Worm (Caenorhabditis elegans) whole organism, L4/young adult: ENCODE measurements around the gene aakg-3.

Experiments
- W03F9.2 ChIP-seq: fragments of 150-350 bp; optimal IDR thresholded peaks from 2 replicates; lab custom pipeline; 2014; ENCODE audit warnings: missing biosample characterization, missing genetic modification characterization
- dao-5 ChIP-seq: sonication (generic microtip); optimal IDR thresholded peaks from 2 replicates; lab custom pipeline; 2016; ENCODE audit warnings: missing genotype, missing genetic modification characterization, moderate library complexity, missing compliant biosample characterization
- him-1 ChIP-seq: sonication (generic microtip); optimal IDR thresholded peaks from 2 replicates; lab custom pipeline; 2016; ENCODE audit warnings: missing genotype, missing genetic modification reagents, missing genetic modification characterization, missing compliant biosample characterization

aakg-3 gene

ce11 chrX:2955628-2956027 is 20.6 kb upstream of the aakg-3 start:
- TF ChIP-seq W03F9.2 (tag; lab: Kevin White, UChicago) (no peak), him-1 (no peak), dao-5 (tag; lab: Kevin White, UChicago) (no peak)

- TF ChIP-seq dao-5 (tag; lab: Kevin White, UChicago) (no peak), him-1 (no peak), W03F9.2 (tag; lab: Kevin White, UChicago) (no peak)
These were observed 18.7 kb upstream of the aakg-3 start, which contains the start of gene gbb-1 for ce11 chrX:2957446-2957985. Gene gbb-1, plus strand, starts transcription at chrX:2957935.

ce11 chrX:2960703-2961102 is 15.5 kb upstream of the aakg-3 start:
- TF ChIP-seq him-1 (no peak), W03F9.2 (tag; lab: Kevin White, UChicago) (no peak), dao-5 (tag; lab: Kevin White, UChicago) (no peak)

ce11 chrX:2966252-2966651 is 10.0 kb upstream of the aakg-3 start:
- TF ChIP-seq dao-5 (tag; lab: Kevin White, UChicago) (no peak), him-1 (no peak), W03F9.2 (tag; lab: Kevin White, UChicago) (no peak)

ce11 chrX:2969447-2969989 is 6.7 kb upstream of the aakg-3 start:
- no peak for TF ChIP-seq dao-5 (tag; lab: Kevin White, UChicago)
- no peak for TF ChIP-seq him-1
- no peak for TF ChIP-seq W03F9.2 (tag; lab: Kevin White, UChicago)

DNA sequence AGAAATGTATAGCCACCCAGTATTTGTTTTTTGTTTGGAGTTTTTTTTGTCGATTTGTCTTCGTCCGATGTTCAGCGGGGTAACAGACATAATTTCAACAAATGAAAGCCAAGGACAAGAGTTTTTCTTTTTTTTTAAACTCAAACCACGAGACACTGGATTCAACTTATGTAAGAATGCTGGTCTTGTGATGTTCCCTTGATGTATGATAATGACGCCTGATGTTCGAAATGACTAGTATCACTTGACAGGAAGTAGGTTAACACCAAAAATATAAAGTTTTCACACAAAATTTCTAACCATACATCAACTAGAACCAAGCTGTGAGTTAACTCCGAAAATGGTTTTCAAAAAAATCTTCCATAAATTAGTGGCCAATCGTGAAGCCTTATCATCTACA is 6.0 kb upstream of the aakg-3 start:
- TF ChIP-seq him-1, result no peak
- TF ChIP-seq dao-5 (tag; lab: Kevin White, UChicago), result no peak
- TF ChIP-seq W03F9.2 (tag; lab: Kevin White, UChicago), result no peak

DNA sequence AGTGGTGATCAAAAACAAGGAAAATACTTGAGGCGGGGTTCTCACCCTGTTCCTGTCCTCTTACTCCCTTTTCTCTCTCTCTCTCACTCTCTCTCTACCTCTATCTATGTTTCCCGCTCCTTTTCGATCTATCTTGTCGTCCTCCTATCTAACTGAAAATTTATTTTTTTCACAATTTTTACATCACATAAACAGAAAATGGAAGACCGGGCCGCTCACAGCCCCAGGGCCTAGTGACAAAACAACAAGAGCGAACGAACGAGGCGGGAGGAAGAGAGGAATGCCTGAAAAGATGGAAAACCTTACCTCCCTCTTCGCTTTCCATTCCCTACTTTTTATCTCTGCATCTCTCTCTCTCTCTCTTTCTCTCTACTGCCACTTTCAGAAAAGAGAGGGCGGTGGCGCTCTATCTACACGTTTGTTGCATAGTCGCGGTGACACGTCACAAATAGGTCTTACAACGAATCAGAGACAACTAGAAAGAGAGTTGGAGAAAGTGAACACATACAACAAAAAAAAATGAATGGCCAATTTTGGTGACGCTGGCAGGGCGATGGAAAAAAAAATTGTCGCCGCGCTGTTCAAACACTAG is 5.3 kb upstream of the aakg-3 start:
- TF ChIP-seq dao-5 (tag; lab: Kevin White, UChicago) (no peak), him-1 (no peak)

- TF ChIP-seq him-1 (peak; percentile 73), W03F9.2 (tag; lab: Kevin White, UChicago) (peak; percentile 53), dao-5 (tag; lab: Kevin White, UChicago) (no peak)
These were observed 4.7 kb upstream of the aakg-3 start for ce11 chrX:2971542-2971988.

ce11 chrX:2972272-2973042 is 3.8 kb upstream of the aakg-3 start:
- TF ChIP-seq dao-5 (tag; lab: Kevin White, UChicago), result no peak
- TF ChIP-seq W03F9.2 (tag; lab: Kevin White, UChicago), result no peak
- no peak for TF ChIP-seq him-1

DNA sequence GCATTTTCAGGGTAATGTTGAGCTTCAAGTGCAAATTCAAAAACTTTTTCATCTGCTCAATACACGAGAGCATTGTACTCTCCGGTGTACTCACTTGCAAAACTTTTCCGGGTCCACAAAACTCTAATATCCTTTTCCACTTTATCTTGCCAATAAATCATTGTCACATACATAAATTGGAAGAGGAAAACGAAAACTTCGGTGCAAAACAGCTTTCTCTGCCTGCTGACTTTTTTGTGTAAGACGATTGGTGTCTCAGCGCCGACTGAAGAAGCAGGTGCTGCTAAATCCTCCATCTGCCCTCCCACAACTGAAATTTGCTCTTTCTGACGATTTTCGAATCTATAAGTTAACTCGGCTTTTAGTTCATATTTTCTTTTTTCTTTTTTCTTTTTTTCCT is 827 bp upstream of the aakg-3 start:
- TF ChIP-seq dao-5 (tag; lab: Kevin White, UChicago) (no peak), W03F9.2 (tag; lab: Kevin White, UChicago) (no peak), him-1 (no peak)

DNA sequence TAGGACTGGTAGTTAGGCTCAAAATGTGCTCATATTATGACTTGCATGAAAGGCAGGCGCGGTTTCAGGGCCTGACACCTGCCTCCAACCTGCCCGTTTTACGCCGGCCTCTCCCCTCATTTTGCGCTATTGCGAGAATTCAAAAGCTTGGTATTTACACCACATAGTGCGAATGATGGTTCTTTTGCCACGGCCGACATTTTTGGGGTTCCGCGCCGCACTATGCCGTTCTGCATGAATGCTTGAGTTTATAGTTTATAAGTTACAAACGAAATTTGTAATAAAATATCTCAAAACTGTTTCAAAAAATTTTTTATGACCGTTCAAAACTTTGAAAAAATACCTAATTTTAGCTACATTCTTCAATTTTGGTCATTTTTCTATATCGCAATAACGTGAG is 1.9 kb downstream of the aakg-3 start:
- no peak for TF ChIP-seq dao-5 (tag; lab: Kevin White, UChicago)
- no peak for TF ChIP-seq him-1
- no peak for TF ChIP-seq W03F9.2 (tag; lab: Kevin White, UChicago)

DNA sequence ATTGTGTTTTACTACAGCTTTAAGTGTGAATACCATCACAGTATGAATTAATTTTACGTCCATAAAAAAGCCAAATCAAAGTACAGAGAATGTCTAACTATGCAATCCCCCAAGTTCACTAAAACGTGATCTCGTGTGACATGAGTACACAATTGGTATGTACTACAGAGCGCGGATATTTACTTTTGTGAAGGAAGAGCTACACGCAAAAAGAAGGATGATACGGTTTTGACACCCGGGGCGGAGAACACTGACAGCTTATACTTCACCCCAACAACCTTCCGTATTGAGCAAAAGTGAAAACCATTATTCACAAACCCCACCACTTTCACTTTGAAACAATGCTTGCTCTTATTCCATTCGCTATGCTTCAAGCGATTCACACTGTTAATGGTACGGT is 5.5 kb downstream of the aakg-3 start, which contains the start of gene nspg-5:
Gene nspg-5, plus strand, starts transcription at position 301 of the 400 bp plus-strand sequence.
- TF ChIP-seq dao-5 (tag; lab: Kevin White, UChicago) (no peak), W03F9.2 (tag; lab: Kevin White, UChicago) (no peak), him-1 (no peak)

DNA sequence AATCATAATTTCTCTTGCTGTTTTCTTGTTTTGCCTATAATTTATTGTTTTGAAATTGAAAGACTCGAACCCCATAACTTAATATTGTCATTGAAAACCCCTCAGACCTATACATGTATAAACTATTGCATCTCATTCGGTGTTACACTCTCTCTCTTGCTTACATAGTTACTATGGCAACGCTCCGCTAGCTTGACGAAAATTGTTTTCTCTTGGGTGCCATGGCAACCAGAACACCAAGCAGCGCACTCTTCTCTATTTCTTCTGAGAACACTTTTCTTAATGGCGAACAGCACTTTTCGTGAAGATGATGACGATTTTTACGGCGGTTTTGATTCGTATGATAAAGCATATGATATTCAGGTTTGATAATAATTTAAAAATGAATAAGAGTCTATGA is 7.7 kb downstream of the aakg-3 start, which contains the start of gene osm-5:
Gene osm-5, plus strand, starts transcription at position 268 of the 400 bp plus-strand sequence.
- TF ChIP-seq dao-5 (tag; lab: Kevin White, UChicago) (no peak), W03F9.2 (tag; lab: Kevin White, UChicago) (no peak), him-1 (no peak)

- no peak for TF ChIP-seq dao-5 (tag; lab: Kevin White, UChicago)
- TF ChIP-seq him-1, result no peak
- no peak for TF ChIP-seq W03F9.2 (tag; lab: Kevin White, UChicago)
These were observed 13.9 kb downstream of the aakg-3 start for ce11 chrX:2990145-2990544.
